Fruit fly (Drosophila melanogaster) S2 (cell line): ENCODE measurements around the gene twe.

ENCODE experiments used
- CG8478 ChIP-seq: fragments of >200 bp; optimal IDR thresholded peaks from 2 replicates; lab custom pipeline; 2018
- CTCF ChIP-seq, 2 experiments: fragments of >200 bp; optimal IDR thresholded peaks; 2 replicates each; lab custom pipeline; 2018

dm6 chr2L:16234817-16235216 lies 26.9 kb downstream of the twe start:
- TF ChIP-seq CTCF (optimal IDR thresholded peaks at IDR 0.05; lab: Kevin White, UChicago) (no peak), CG8478 (lab: Kevin White, UChicago) (no peak)
